Worm (Caenorhabditis elegans): ENCODE results near the gene srh-271.
A peak's percentile ranks its signal among the peaks of the same experiment; 100 is the strongest.

Gene srh-271

DNA sequence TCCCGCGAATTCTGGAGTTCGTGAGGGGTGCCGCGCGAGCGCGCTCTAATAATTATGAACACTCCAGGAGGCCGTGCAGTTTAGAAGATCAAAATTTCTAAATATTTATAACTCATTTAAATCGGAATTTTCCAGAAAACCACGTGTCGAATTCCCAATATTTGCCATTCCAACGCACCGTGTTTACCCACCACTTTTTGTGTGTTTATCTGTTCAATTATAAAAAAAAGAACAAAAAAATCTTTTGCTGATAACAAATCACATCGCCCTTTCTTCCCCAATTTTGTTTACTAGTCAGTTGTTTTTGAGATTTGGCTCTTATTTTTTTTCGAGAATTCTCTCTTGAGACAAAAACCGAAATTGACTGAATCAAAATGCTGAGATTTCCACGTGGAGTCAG, 34.4 kb upstream of the srh-271 start:
- TF ChIP-seq ceh-39 (tag; optimal IDR thresholded peaks at IDR 0.05) (no peak), mep-1 (tag; optimal IDR thresholded peaks at IDR 0.05) (no peak), nhr-28 (tag; optimal IDR thresholded peaks at IDR 0.05) (no peak), unc-120 (tag; optimal IDR thresholded peaks at IDR 0.05; ENCODE audit: poor library complexity, severe bottlenecking) (no peak), bed-3 (GFP tag; optimal IDR thresholded peaks at IDR 0.05) (no peak), nhr-2 (tag; optimal IDR thresholded peaks at IDR 0.05) (no peak), sem-2 (GFP tag; optimal IDR thresholded peaks at IDR 0.05) (no peak)

DNA sequence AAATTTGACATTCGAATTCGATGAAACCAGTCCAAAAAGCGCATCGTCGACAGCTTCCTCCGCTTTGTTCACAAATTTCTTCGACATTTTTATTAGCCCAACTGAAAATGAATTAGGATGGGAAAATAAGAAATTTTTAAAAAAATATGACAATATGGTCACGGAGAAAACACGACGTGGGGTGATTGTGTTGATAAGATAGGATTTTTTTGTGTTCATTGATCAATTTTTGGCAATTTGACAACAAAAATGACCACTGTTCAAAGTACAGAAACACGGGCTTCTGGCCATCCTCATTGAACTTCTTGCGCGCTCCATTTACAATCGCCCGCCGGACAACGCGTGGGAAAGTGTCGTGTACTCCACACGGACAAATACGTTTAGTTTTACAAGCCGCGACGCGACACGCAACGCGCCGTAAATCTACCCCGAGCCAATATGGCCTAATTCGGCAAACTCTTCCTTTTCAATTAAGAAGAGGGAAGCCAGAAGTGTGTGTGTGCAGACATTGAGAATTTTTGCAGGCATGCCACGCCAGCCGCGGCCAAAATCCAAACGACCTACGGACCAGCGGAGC, 30.9 kb upstream of the srh-271 start, which contains the start of the genes W02H5.8 and angl-1:
Gene W02H5.8 (minus strand): TSS at position 101 of the 577 bp plus-strand sequence.
Gene angl-1 (plus strand): TSS at position 527 of the 577 bp plus-strand sequence.
- no peak for TF ChIP-seq ceh-83 (GFP tag; optimal IDR thresholded peaks at IDR 0.05)
- TF ChIP-seq nhr-237 (tag; optimal IDR thresholded peaks at IDR 0.05), result no peak
- no peak for TF ChIP-seq unc-62 (GFP tag; optimal IDR thresholded peaks at IDR 0.05)
- no peak for TF ChIP-seq drap-1 (GFP tag; optimal IDR thresholded peaks at IDR 0.05)

DNA sequence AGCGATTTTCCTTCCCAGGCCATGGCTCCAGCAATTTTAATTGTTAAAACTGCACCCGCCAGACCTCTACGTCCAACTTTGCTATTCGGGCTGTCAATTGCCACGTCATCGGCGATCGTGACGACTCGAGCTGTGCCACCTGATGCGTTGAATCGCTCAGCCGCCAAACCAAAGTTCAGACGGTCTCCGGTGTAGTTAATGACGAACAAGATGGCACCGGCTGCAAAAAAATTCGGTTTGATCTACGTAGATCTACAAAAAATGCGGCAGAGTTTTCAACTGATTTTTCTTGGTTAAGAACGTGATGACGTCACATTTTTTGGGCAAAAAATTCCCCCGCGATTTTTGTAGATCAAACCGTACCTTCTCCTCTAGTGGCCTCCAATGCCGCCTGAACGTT, 29.2 kb upstream of the srh-271 start:
- peak; percentile 17 for TF ChIP-seq zip-8 (tag; optimal IDR thresholded peaks at IDR 0.05)
- no peak for TF ChIP-seq tbx-8 (GFP tag; optimal IDR thresholded peaks at IDR 0.05)

DNA sequence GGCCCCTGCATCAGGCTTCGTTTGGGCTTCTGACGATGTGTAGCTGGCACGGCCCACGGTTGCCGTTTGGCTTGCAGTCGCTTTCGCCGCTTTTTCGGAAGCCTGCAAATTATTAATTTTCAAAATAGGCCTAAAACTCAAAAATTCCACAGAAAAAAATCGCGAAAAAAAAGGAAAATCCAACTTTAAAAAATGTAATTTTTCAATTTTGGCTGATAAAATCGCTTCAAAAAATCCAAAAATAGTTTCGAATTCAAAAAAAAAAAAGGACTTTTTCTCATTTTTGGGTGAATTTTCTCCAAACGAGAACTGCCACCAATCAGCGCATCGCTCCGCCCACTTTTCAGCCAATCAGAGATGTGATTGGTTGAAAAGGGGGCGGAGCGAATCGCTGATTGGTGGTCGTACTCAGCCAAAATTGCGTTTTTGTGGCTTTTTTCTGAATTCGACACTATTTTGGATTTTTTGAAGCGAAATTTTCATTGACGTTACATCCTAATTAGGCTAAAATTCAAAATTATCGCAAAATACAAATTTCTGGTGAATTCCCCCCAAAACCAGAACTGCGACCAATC, 25.5 kb upstream of the srh-271 start:
- TF ChIP-seq drap-1 (GFP tag; optimal IDR thresholded peaks at IDR 0.05) (no peak), blmp-1 (tag; optimal IDR thresholded peaks at IDR 0.05) (no peak), elt-3 (tag; optimal IDR thresholded peaks at IDR 0.05) (no peak), lin-13 (tag; optimal IDR thresholded peaks at IDR 0.05) (no peak)

DNA sequence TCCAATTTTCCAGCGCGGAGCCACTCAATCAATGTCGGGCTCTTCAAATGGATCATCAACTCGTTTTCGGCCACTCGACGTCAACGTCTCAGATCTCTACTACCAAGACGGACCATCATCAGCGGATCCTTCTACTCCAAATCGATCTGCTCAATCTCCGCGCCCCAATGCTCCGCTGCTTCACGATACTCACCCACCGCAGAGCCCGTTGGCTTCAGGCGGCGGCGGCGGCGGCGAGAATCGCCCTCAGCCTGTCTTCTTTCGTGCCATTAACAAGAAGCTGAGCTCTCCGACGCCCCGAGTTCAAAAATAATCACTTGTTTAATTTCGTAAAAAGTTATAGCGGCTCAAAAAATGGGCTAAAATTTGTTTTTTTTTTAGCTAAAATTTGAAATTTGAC, 24.3 kb upstream of the srh-271 start:
- no peak for TF ChIP-seq nhr-237 (tag; optimal IDR thresholded peaks at IDR 0.05)
- TF ChIP-seq ceh-39 (tag; optimal IDR thresholded peaks at IDR 0.05), result no peak
- TF ChIP-seq unc-120 (tag; optimal IDR thresholded peaks at IDR 0.05; ENCODE audit: poor library complexity, severe bottlenecking), result no peak
- no peak for TF ChIP-seq elt-3 (tag; optimal IDR thresholded peaks at IDR 0.05)

DNA sequence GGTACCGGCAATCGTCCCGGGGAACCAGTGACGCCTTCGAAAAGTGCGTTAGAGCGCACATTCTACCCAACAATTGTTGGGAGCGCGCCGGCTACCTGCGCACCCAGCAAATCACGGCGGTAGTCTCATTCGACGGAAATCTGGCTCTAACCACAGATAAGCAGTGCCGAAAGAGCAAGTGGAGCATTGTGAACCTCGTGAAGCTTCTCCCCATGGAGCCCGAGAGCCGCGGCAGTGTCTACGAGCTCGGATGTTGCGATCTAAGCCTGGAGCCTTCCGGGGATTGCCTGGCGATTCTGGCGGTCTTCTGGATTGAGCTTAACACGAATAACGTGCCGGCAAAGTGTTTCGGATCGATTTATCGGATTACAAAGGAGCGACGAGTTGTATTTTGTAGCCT, 17.7 kb upstream of the srh-271 start:
- no peak for TF ChIP-seq mab-5 (tag; optimal IDR thresholded peaks at IDR 0.05)
- no peak for TF ChIP-seq ceh-43 (GFP tag; optimal IDR thresholded peaks at IDR 0.05)
- no peak for TF ChIP-seq unc-39 (tag; optimal IDR thresholded peaks at IDR 0.05)

DNA sequence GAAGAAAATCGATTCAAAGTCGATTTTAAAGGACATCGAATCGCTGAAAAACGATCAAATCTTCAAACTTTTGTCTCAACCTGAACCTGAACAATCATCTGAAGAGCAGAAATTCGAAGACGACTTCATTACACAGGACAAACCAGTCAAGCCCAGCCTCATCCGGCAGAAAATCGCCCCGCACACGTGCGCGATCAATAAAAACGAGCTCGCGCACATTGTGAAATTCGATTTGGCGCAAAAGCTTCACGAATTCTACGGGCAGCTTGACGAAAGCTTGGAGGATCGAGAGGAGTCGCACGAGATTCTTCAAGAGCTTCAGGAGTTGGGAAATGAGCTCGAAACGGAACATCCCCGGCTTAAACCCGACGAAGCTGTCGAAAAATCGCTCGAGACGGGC, 17.3 kb upstream of the srh-271 start, which contains the start of gene W02H5.2:
Gene W02H5.2 (plus strand): TSS at position 301 of the 400 bp plus-strand sequence.
- no peak for TF ChIP-seq lin-13 (tag; optimal IDR thresholded peaks at IDR 0.05)
- TF ChIP-seq elt-3 (tag; optimal IDR thresholded peaks at IDR 0.05), result no peak
- TF ChIP-seq hlh-1 (tag; optimal IDR thresholded peaks at IDR 0.05), result no peak
- TF ChIP-seq lsy-2 (tag; optimal IDR thresholded peaks at IDR 0.05), result no peak
- TF ChIP-seq unc-62 (GFP tag; optimal IDR thresholded peaks at IDR 0.05), result no peak
- no peak for TF ChIP-seq mls-2 (tag; optimal IDR thresholded peaks at IDR 0.05)
- TF ChIP-seq blmp-1 (tag; optimal IDR thresholded peaks at IDR 0.05), result no peak
- no peak for TF ChIP-seq nhr-76 (tag; optimal IDR thresholded peaks at IDR 0.05)
- TF ChIP-seq unc-39 (tag; optimal IDR thresholded peaks at IDR 0.05), result no peak
- no peak for TF ChIP-seq ham-2 (GFP tag; optimal IDR thresholded peaks at IDR 0.05)
- TF ChIP-seq nhr-12 (tag; optimal IDR thresholded peaks at IDR 0.05), result no peak
- no peak for TF ChIP-seq mab-5 (tag; optimal IDR thresholded peaks at IDR 0.05)
- TF ChIP-seq sptf-1 (tag; optimal IDR thresholded peaks at IDR 0.05), result no peak
- no peak for TF ChIP-seq ztf-11 (tag; optimal IDR thresholded peaks at IDR 0.05)

All from whole organism, mixed stage, embryonic.